Fruit fly (Drosophila melanogaster) whole organism, pupa: ENCODE results near the gene Pxd.

Experiments used
- CG10348 ChIP-seq: fragments of 200-800 bp; sonication (Bioruptor generic); IDR thresholded peaks from 2 replicates; pipeline ENCODE4 v1.3.6; 2022; ENCODE audit warnings: missing biosample characterization, missing genetic modification characterization
- CG12605 ChIP-seq: fragments of 200-800 bp; sonication (Bioruptor generic); IDR thresholded peaks from 2 replicates; pipeline ENCODE4 v1.3.6; 2022; ENCODE audit warnings: missing biosample characterization, missing genetic modification characterization
- CG13204 ChIP-seq: fragments of 200-800 bp; sonication (Bioruptor generic); optimal IDR thresholded peaks from 2 replicates; lab custom pipeline; 2018; ENCODE audit warnings: missing biosample characterization, mild to moderate bottlenecking, missing genetic modification characterization, moderate library complexity
- CG14655 ChIP-seq: fragments of 200-800 bp; sonication (Bioruptor generic); optimal IDR thresholded peaks from 3 replicates; lab custom pipeline; 2017; ENCODE audit warnings: mild to moderate bottlenecking, missing biosample characterization, missing genetic modification reagents, missing genetic modification characterization
- CG15710 ChIP-seq: fragments of 200-800 bp; sonication (Bioruptor generic); optimal IDR thresholded peaks from 2 replicates; lab custom pipeline; 2018; ENCODE audit warnings: missing biosample characterization, mild to moderate bottlenecking, missing genetic modification characterization, moderate library complexity
- CG17806 ChIP-seq: fragments of 200-800 bp; sonication (Bioruptor generic); optimal IDR thresholded peaks from 2 replicates; lab custom pipeline; 2018; ENCODE audit warnings: missing biosample characterization, mild to moderate bottlenecking, missing genetic modification characterization, moderate library complexity
- CG32121 ChIP-seq: fragments of 200-800 bp; sonication (Bioruptor generic); IDR thresholded peaks from 2 replicates; pipeline ENCODE4 v1.3.6; 2022; ENCODE audit warnings: missing biosample characterization, missing genetic modification characterization
- CG34367 ChIP-seq: fragments of 200-800 bp; sonication (Bioruptor generic); optimal IDR thresholded peaks from 2 replicates; lab custom pipeline; 2018; ENCODE audit warnings: missing biosample characterization, mild to moderate bottlenecking, missing genetic modification characterization
- CG4496 ChIP-seq: fragments of 200-800 bp; sonication (Bioruptor generic); IDR thresholded peaks from 3 replicates; pipeline ENCODE4 v1.3.6; 2022; ENCODE audit warnings: missing biosample characterization, missing genetic modification characterization
- CG8159 ChIP-seq: fragments of 200-800 bp; sonication (Bioruptor generic); optimal IDR thresholded peaks from 3 replicates; lab custom pipeline; 2018; ENCODE audit warnings: missing biosample characterization, mild to moderate bottlenecking, missing genetic modification characterization, moderate library complexity
- CG8301 ChIP-seq: fragments of 200-800 bp; sonication (Bioruptor generic); optimal IDR thresholded peaks from 2 replicates; lab custom pipeline; 2018; ENCODE audit warnings: missing biosample characterization, mild to moderate bottlenecking, missing genetic modification characterization
- CG9948 ChIP-seq: fragments of 200-800 bp; sonication (Bioruptor generic); optimal IDR thresholded peaks from 2 replicates; lab custom pipeline; 2018; ENCODE audit warnings: missing biosample characterization, mild to moderate bottlenecking, missing genetic modification characterization, moderate library complexity
- D1 ChIP-seq: fragments of 200-800 bp; sonication (Bioruptor generic); optimal IDR thresholded peaks from 2 replicates; lab custom pipeline; 2018; ENCODE audit warnings: missing biosample characterization, mild to moderate bottlenecking, missing genetic modification characterization, moderate library complexity
- EcR ChIP-seq: fragments of 200-800 bp; sonication (Bioruptor generic); optimal IDR thresholded peaks from 3 replicates; lab custom pipeline; 2019; ENCODE audit warnings: missing biosample characterization, missing genetic modification characterization, mild to moderate bottlenecking, moderate library complexity, missing genetic modification reagents
- Ets98B ChIP-seq: fragments of 200-800 bp; sonication (Bioruptor generic); IDR thresholded peaks from 2 replicates; pipeline ENCODE4 v1.3.6; 2022; ENCODE audit warnings: missing biosample characterization, missing genetic modification characterization
- Pif1A ChIP-seq: fragments of 200-800 bp; sonication (Bioruptor generic); optimal IDR thresholded peaks from 3 replicates; lab custom pipeline; 2016; ENCODE audit warnings: missing biosample characterization, missing genetic modification characterization
- Pif1B ChIP-seq: fragments of 200-800 bp; sonication (Bioruptor generic); optimal IDR thresholded peaks from 3 replicates; lab custom pipeline; 2016; ENCODE audit warnings: missing biosample characterization, missing genetic modification characterization
- Snoo ChIP-seq: fragments of 200-800 bp; sonication (Bioruptor generic); optimal IDR thresholded peaks from 3 replicates; lab custom pipeline; 2017; ENCODE audit warnings: missing biosample characterization, mild to moderate bottlenecking, missing genetic modification characterization, inconsistent platforms
- fd96Ca ChIP-seq: fragments of 200-800 bp; sonication (Bioruptor generic); IDR thresholded peaks from 3 replicates; pipeline ENCODE4 v1.3.6; 2022; ENCODE audit warnings: missing biosample characterization, missing genetic modification characterization
- gl ChIP-seq: fragments of 200-800 bp; sonication (Bioruptor generic); optimal IDR thresholded peaks from 2 replicates; lab custom pipeline; 2018; ENCODE audit warnings: missing biosample characterization, mild to moderate bottlenecking, missing genetic modification characterization
- rn ChIP-seq: fragments of 200-800 bp; sonication (Bioruptor generic); IDR thresholded peaks from 2 replicates; pipeline ENCODE4 v1.3.6; 2022; ENCODE audit warnings: missing biosample characterization, missing genetic modification characterization

Gene Pxd

dm6 chr3R:17062705-17063104, 48.3 kb downstream of the Pxd start:
- TF ChIP-seq CG4496 (GFP tag; lab: Robert Waterston, UW) (0 out of 3 replicates have a peak, but pooled peaks have one; percentile 47), EcR (GFP tag; lab: Kevin White, UChicago) (no peak), Ets98B (GFP tag; lab: Robert Waterston, UW) (no peak)
- TF ChIP-seq, all 21 proteins: peak for 1

- 0 out of 3 replicates have a peak, but pooled peaks have one; percentile 17 for TF ChIP-seq CG4496 (GFP tag; lab: Robert Waterston, UW)
- TF ChIP-seq fd96Ca (GFP tag; lab: Robert Waterston, UW): no peak
- TF ChIP-seq Ets98B (GFP tag; lab: Robert Waterston, UW): no peak
Measured at dm6 chr3R:17063763-17064162, 49.4 kb downstream of the Pxd start.

- TF ChIP-seq Ets98B (GFP tag; lab: Robert Waterston, UW) (peak; percentile 89), CG10348 (GFP tag; lab: Robert Waterston, UW) (peak; percentile 35; the same call in 1 of the 2 replicates), fd96Ca (GFP tag; lab: Robert Waterston, UW) (peak; percentile 71), gl (tag; lab: Kevin White, UChicago) (peak; percentile 74), Pif1B (GFP tag; lab: Kevin White, UChicago) (peak; percentile 95), CG8159 (tag; lab: Kevin White, UChicago) (peak; percentile 92), Snoo (tag; lab: Kevin White, UChicago) (peak; percentile 94), CG12605 (GFP tag; lab: Robert Waterston, UW) (peak; percentile 78), EcR (GFP tag; lab: Kevin White, UChicago) (peak; percentile 81), Pif1A (GFP tag; lab: Kevin White, UChicago) (peak; percentile 94), CG8301 (tag; lab: Kevin White, UChicago) (peak; percentile 95), CG15710 (tag; lab: Kevin White, UChicago) (peak; percentile 85), D1 (tag; lab: Kevin White, UChicago) (peak; percentile 85), CG32121 (peak; percentile 88; the same call in 1 of the 2 replicates), rn (peak; percentile 51), CG34367 (tag; lab: Kevin White, UChicago) (peak; percentile 86), CG14655 (GFP tag; lab: Kevin White, UChicago) (peak; percentile 92), CG17806 (tag; lab: Kevin White, UChicago) (peak; percentile 92), CG9948 (tag; lab: Kevin White, UChicago) (peak; percentile 94), CG13204 (GFP tag; lab: Kevin White, UChicago) (peak; percentile 92), CG4496 (GFP tag; lab: Robert Waterston, UW) (peak; percentile 87)
Measured at dm6 chr3R:17065018-17065784, 50.8 kb downstream of the Pxd start.

- TF ChIP-seq CG17806 (tag; lab: Kevin White, UChicago) (no peak), gl (tag; lab: Kevin White, UChicago) (no peak), D1 (tag; lab: Kevin White, UChicago) (no peak), CG4496 (GFP tag; lab: Robert Waterston, UW) (no peak), CG8159 (tag; lab: Kevin White, UChicago) (no peak), CG12605 (GFP tag; lab: Robert Waterston, UW) (no peak), CG10348 (GFP tag; lab: Robert Waterston, UW) (no peak), fd96Ca (GFP tag; lab: Robert Waterston, UW) (no peak), CG13204 (GFP tag; lab: Kevin White, UChicago) (no peak), rn (no peak), Pif1B (GFP tag; lab: Kevin White, UChicago) (no peak), CG14655 (GFP tag; lab: Kevin White, UChicago) (no peak), CG15710 (tag; lab: Kevin White, UChicago) (no peak), CG32121 (no peak), Ets98B (GFP tag; lab: Robert Waterston, UW) (no peak), CG8301 (tag; lab: Kevin White, UChicago) (no peak), CG34367 (tag; lab: Kevin White, UChicago) (no peak)
Measured at dm6 chr3R:17066077-17066476, 51.7 kb downstream of the Pxd start.

dm6 chr3R:17066828-17067430, 52.6 kb downstream of the Pxd start:
- TF ChIP-seq CG4496 (GFP tag; lab: Robert Waterston, UW): 0 out of 3 replicates have a peak, but pooled peaks have one; percentile 16
- no peak for TF ChIP-seq CG13204 (GFP tag; lab: Kevin White, UChicago)
- no peak for TF ChIP-seq CG14655 (GFP tag; lab: Kevin White, UChicago)
- peak; percentile 28; the same call in 1 of the 2 replicates for TF ChIP-seq CG32121
- peak; percentile 43 for TF ChIP-seq EcR (GFP tag; lab: Kevin White, UChicago)

- TF ChIP-seq Ets98B (GFP tag; lab: Robert Waterston, UW): no peak
- TF ChIP-seq gl (tag; lab: Kevin White, UChicago): no peak
- no peak for TF ChIP-seq CG8159 (tag; lab: Kevin White, UChicago)
- no peak for TF ChIP-seq Pif1A (GFP tag; lab: Kevin White, UChicago)
- no peak for TF ChIP-seq CG34367 (tag; lab: Kevin White, UChicago)
Measured at dm6 chr3R:17067721-17068120, 53.3 kb downstream of the Pxd start.
